Worm (Caenorhabditis elegans) whole organism, L4 larva: ENCODE data around the gene C34B4.4.
A peak's percentile ranks its signal among the peaks of the same experiment; 100 is the strongest.

Source experiments
- F26F4.8 ChIP-seq: fragments of 200-800 bp; sonication (Bioruptor generic); conservative IDR thresholded peaks from 2 replicates; pipeline ENCODE4 v1.3.6; 2022; ENCODE audit warnings: missing genetic modification characterization, missing compliant biosample characterization
- F37D6.2 ChIP-seq: sonication (generic microtip); optimal IDR thresholded peaks from 2 replicates; lab custom pipeline; 2016; ENCODE audit warnings: mild to moderate bottlenecking, missing genetic modification characterization, missing compliant biosample characterization
- T26A8.4 ChIP-seq: fragments of 200-800 bp; sonication (Bioruptor generic); IDR thresholded peaks from 2 replicates; pipeline ENCODE4 v1.3.6; 2022; ENCODE audit warnings: missing genetic modification characterization, missing compliant biosample characterization
- Y48G9A.11 ChIP-seq: fragments of 200-800 bp; sonication (Bioruptor generic); IDR thresholded peaks from 2 replicates; pipeline ENCODE4 v1.3.6; 2022; ENCODE audit warnings: missing genetic modification reagents, missing genetic modification characterization, missing compliant biosample characterization
- Y75B8A.6 ChIP-seq: fragments of 200-800 bp; sonication (Bioruptor generic); IDR thresholded peaks from 2 replicates; pipeline ENCODE4 v1.3.6; 2022; ENCODE audit warnings: missing genetic modification reagents, missing genetic modification characterization, missing compliant biosample characterization
- ZK337.2 ChIP-seq: fragments of 200-800 bp; sonication (Bioruptor generic); IDR thresholded peaks from 2 replicates; pipeline ENCODE4 v1.3.6; 2022; ENCODE audit warnings: missing genetic modification reagents, missing genetic modification characterization, missing compliant biosample characterization
- ZK546.5 ChIP-seq, 2 experiments: sonication (generic microtip); optimal IDR thresholded peaks; 2 replicates each; lab custom pipeline; 2017; ENCODE audit warnings: missing biosample characterization in 2 of 2, missing genetic modification characterization in 2 of 2
- aha-1 ChIP-seq: fragments of 150-350 bp; peaks from one replicate; lab custom pipeline; 2014; ENCODE audit warnings: missing biosample characterization, missing genetic modification characterization
- arid-1 ChIP-seq: fragments of 200-800 bp; sonication (Bioruptor generic); conservative IDR thresholded peaks from 2 replicates; pipeline ENCODE4 v1.3.6; 2022; ENCODE audit warnings: missing genetic modification reagents, missing genetic modification characterization, missing compliant biosample characterization
- ceh-62 ChIP-seq: sonication (generic microtip); optimal IDR thresholded peaks from 2 replicates; lab custom pipeline; 2017; ENCODE audit warnings: missing biosample characterization, missing genetic modification characterization
- ceh-82 ChIP-seq: sonication (generic microtip); optimal IDR thresholded peaks from 2 replicates; lab custom pipeline; 2017; ENCODE audit warnings: missing biosample characterization, missing genetic modification characterization
- daf-16 ChIP-seq, 3 experiments: sonication (generic microtip); optimal IDR thresholded peaks; 2 replicates each; lab custom pipeline; 2016 to 2017; ENCODE audit warnings: missing genetic modification characterization in 3 of 3, missing genetic modification reagents in 3 of 3, mild to moderate bottlenecking in 2 of 3, missing compliant biosample characterization in 2 of 3, missing biosample characterization in 1 of 3, moderate library complexity in 1 of 3
- daf-19 ChIP-seq: fragments of 200-800 bp; sonication (Bioruptor generic); conservative IDR thresholded peaks from 2 replicates; pipeline ENCODE4 v1.3.6; 2022; ENCODE audit warnings: missing genetic modification characterization, missing compliant biosample characterization
- daf-8 ChIP-seq: fragments of 200-800 bp; sonication (Bioruptor generic); IDR thresholded peaks from 2 replicates; pipeline ENCODE4 v1.3.6; 2022; ENCODE audit warnings: missing genetic modification characterization, missing compliant biosample characterization
- dmd-8 ChIP-seq: fragments of 200-800 bp; sonication (Bioruptor generic); IDR thresholded peaks from 2 replicates; pipeline ENCODE4 v1.3.6; 2022; ENCODE audit warnings: missing genetic modification characterization, missing compliant biosample characterization
- egl-43 ChIP-seq: fragments of 200-800 bp; sonication (Bioruptor generic); IDR thresholded peaks from 2 replicates; pipeline ENCODE4 v1.3.6; 2022; ENCODE audit warnings: missing genetic modification reagents, missing genetic modification characterization, missing compliant biosample characterization
- fkh-10 ChIP-seq: fragments of 150-350 bp; optimal IDR thresholded peaks from 2 replicates; lab custom pipeline; 2014; ENCODE audit warnings: missing biosample characterization, missing genetic modification reagents, missing genetic modification characterization
- gei-8 ChIP-seq: fragments of 200-800 bp; sonication (Bioruptor generic); optimal IDR thresholded peaks from 2 replicates; lab custom pipeline; 2018; ENCODE audit warnings: mild to moderate bottlenecking, missing genetic modification characterization, missing compliant biosample characterization
- hif-1 ChIP-seq, 2 experiments: sonication (generic microtip); optimal IDR thresholded peaks; 2 replicates each; lab custom pipeline; 2016 to 2017; ENCODE audit warnings: missing compliant biosample characterization in 2 of 2, missing genetic modification characterization in 2 of 2, missing genetic modification reagents in 2 of 2, missing genotype in 2 of 2, mild to moderate bottlenecking in 1 of 2
- hlh-11 ChIP-seq: fragments of 200-800 bp; sonication (Bioruptor generic); optimal IDR thresholded peaks from 2 replicates; lab custom pipeline; 2018; ENCODE audit warnings: mild to moderate bottlenecking, missing genetic modification characterization, missing compliant biosample characterization
- jun-1 ChIP-seq: fragments of 150-350 bp; optimal IDR thresholded peaks from 2 replicates; lab custom pipeline; 2014; ENCODE audit warnings: missing biosample characterization, missing genetic modification reagents, missing genetic modification characterization
- lim-7 ChIP-seq: fragments of 200-800 bp; sonication (Bioruptor generic); IDR thresholded peaks from 2 replicates; pipeline ENCODE4 v1.3.6; 2022; ENCODE audit warnings: missing genetic modification characterization, missing compliant biosample characterization
- lin-1 ChIP-seq: fragments of 200-800 bp; sonication (Bioruptor generic); IDR thresholded peaks from 2 replicates; pipeline ENCODE4 v1.3.6; 2022; ENCODE audit warnings: missing genetic modification reagents, missing genetic modification characterization, missing compliant biosample characterization
- lin-38 ChIP-seq: fragments of 200-800 bp; sonication (Bioruptor generic); IDR thresholded peaks from 2 replicates; pipeline ENCODE4 v1.3.6; 2022; ENCODE audit warnings: missing genetic modification reagents, missing genetic modification characterization, missing compliant biosample characterization
- lin-39 ChIP-seq: fragments of 150-350 bp; optimal IDR thresholded peaks from 2 replicates; lab custom pipeline; 2014; ENCODE audit warnings: missing biosample characterization, missing genetic modification reagents, missing genetic modification characterization
- madf-9 ChIP-seq: fragments of 200-800 bp; sonication (Bioruptor generic); conservative IDR thresholded peaks from 2 replicates; pipeline ENCODE4 v1.3.6; 2022; ENCODE audit warnings: missing genetic modification reagents, missing genetic modification characterization, missing compliant biosample characterization
- mdl-1 ChIP-seq, 2 experiments: fragments of 150-350 bp in 1 of 2; sonication (generic microtip) in 1 of 2; optimal IDR thresholded peaks; 2 replicates each; lab custom pipeline; 2014 to 2017; ENCODE audit warnings: missing biosample characterization in 2 of 2, missing genetic modification characterization in 2 of 2
- mep-1 ChIP-seq: fragments of 150-350 bp; sonication (generic microtip); optimal IDR thresholded peaks from 3 replicates; lab custom pipeline; 2014; ENCODE audit warnings: missing biosample characterization, missing genetic modification characterization
- nhr-102 ChIP-seq: sonication (generic microtip); optimal IDR thresholded peaks from 2 replicates; lab custom pipeline; 2016; ENCODE audit warnings: mild to moderate bottlenecking, missing genetic modification characterization, moderate library complexity, missing compliant biosample characterization
- nhr-48 ChIP-seq: sonication (generic microtip); optimal IDR thresholded peaks from 2 replicates; lab custom pipeline; 2016; ENCODE audit warnings: mild to moderate bottlenecking, missing genetic modification characterization, missing compliant biosample characterization
- php-3 ChIP-seq: fragments of 200-800 bp; sonication (Bioruptor generic); IDR thresholded peaks from 2 replicates; pipeline ENCODE4 v1.3.6; 2022; ENCODE audit warnings: missing genetic modification reagents, missing genetic modification characterization, missing compliant biosample characterization
- pqm-1 ChIP-seq: sonication (generic microtip); optimal IDR thresholded peaks from 2 replicates; lab custom pipeline; 2017; ENCODE audit warnings: missing biosample characterization, missing genetic modification characterization
- rbr-2 ChIP-seq: sonication (generic microtip); optimal IDR thresholded peaks from 2 replicates; lab custom pipeline; 2016; ENCODE audit warnings: missing genotype, missing genetic modification characterization, missing compliant biosample characterization
- sdz-12 ChIP-seq: fragments of 200-800 bp; sonication (Bioruptor generic); optimal IDR thresholded peaks from 2 replicates; lab custom pipeline; 2018; ENCODE audit warnings: mild to moderate bottlenecking, missing genetic modification characterization, missing compliant biosample characterization
- set-16 ChIP-seq: fragments of 200-800 bp; sonication (Bioruptor generic); IDR thresholded peaks from 2 replicates; pipeline ENCODE4 v1.3.6; 2022; ENCODE audit warnings: missing genetic modification reagents, missing genetic modification characterization, missing compliant biosample characterization
- snpc-1.2 ChIP-seq: fragments of 200-800 bp; sonication (Bioruptor generic); IDR thresholded peaks from 2 replicates; pipeline ENCODE4 v1.3.6; 2022; ENCODE audit warnings: missing genetic modification reagents, missing genetic modification characterization, missing compliant biosample characterization
- spr-1 ChIP-seq: sonication (generic microtip); optimal IDR thresholded peaks from 2 replicates; lab custom pipeline; 2016; ENCODE audit warnings: mild to moderate bottlenecking, missing genetic modification characterization, missing compliant biosample characterization
- unc-130 ChIP-seq: sonication (generic microtip); optimal IDR thresholded peaks from 2 replicates; lab custom pipeline; 2016; ENCODE audit warnings: missing genetic modification reagents, missing genetic modification characterization, missing compliant biosample characterization
- unc-62 ChIP-seq, 3 experiments: fragments of 150-350 bp in 1 of 3; sonication (generic microtip); optimal IDR thresholded peaks in 2 of 3; peaks in 1 of 3; 1 replicate in 1 of 3; 2 replicates in 2 of 3; lab custom pipeline; 2014 to 2017; ENCODE audit warnings: missing biosample characterization in 3 of 3, missing genetic modification characterization in 3 of 3, missing genetic modification reagents in 3 of 3, missing genotype in 1 of 3
- zag-1 ChIP-seq: fragments of 150-350 bp; optimal IDR thresholded peaks from 2 replicates; lab custom pipeline; 2014; ENCODE audit warnings: missing biosample characterization, missing genetic modification characterization
- zfp-2 ChIP-seq: sonication (generic microtip); optimal IDR thresholded peaks from 2 replicates; lab custom pipeline; 2016; ENCODE audit warnings: mild to moderate bottlenecking, missing genetic modification characterization, missing compliant biosample characterization
- zip-11 ChIP-seq: fragments of 200-800 bp; sonication (Bioruptor generic); IDR thresholded peaks from 2 replicates; pipeline ENCODE4 v1.3.6; 2022; ENCODE audit warnings: missing genetic modification characterization, missing compliant biosample characterization
- zip-2 ChIP-seq: fragments of 150-350 bp; optimal IDR thresholded peaks from 2 replicates; lab custom pipeline; 2014; ENCODE audit warnings: missing biosample characterization, missing genetic modification characterization

C34B4.4 gene

DNA sequence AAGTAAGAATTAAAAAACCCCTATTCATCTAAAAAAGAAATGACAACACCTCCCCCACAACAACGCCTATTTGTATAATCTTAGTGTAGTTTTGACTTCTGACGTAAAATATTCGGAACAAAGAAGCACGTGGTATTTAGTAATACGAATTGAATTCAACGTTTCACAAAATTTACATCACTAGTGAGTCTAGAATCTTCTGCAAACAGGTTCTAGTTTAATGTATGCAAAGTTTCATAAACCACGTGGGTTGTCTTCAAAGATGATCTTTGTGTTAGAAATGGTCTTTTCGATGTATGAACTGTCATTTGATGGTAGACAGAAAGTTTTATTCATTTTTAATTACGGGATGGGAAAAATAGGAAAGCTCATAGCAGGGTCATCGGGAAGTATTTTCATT lies 17.1 kb upstream of the C34B4.4 start:
- no peak for TF ChIP-seq Y75B8A.6
- TF ChIP-seq arid-1 (GFP tag; lab: Robert Waterston, UW): no peak
- no peak for TF ChIP-seq zfp-2 (tag; lab: Kevin White, UChicago)
- no peak for TF ChIP-seq hif-1 (tag; optimal IDR thresholded peaks at IDR 0.05; lab: Kevin White, UChicago)
- TF ChIP-seq hlh-11 (tag; lab: Kevin White, UChicago): no peak
- no peak for TF ChIP-seq unc-130 (GFP tag; lab: Kevin White, UChicago)
- TF ChIP-seq php-3 (GFP tag; lab: Robert Waterston, UW): no peak
- no peak for TF ChIP-seq ZK546.5 (tag; optimal IDR thresholded peaks at IDR 0.05; lab: Kevin White, UChicago)

DNA sequence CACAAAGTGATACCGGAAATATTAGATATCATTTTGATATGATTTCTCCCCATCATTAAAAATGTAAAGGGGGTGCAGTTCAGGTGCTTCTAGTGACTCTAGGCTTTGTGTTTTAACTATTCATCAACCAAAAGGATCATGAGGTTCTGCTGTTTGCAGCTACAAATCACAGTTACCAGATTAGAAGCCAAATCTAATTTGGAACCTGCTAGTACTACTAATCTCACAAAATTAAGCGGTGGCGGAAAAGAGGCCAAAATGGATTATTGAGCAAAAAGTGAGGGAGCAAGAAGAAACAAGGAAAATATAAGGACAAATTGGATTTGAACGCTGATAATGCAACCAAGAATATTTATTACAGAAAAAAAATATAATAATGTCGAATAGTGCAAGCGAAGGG lies 16.1 kb upstream of the C34B4.4 start:
- TF ChIP-seq gei-8 (GFP tag; lab: Kevin White, UChicago): no peak

DNA sequence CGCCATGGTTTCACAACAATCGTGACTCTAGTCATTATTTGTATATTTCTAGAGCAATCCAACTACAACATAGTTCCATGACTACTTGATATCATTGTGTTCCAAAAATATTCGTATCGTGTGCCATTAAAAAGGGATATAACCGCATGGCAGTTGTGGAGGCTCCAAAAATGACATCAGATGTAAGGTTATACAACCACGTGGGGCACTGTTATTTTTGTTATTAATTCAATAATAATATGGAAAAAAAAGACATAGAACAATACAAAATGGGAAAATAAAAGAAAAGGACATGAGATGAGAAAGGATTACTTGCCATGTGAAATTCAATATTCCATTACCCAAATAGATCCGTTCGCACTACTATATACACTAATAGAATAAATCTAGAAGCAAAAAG lies 14.8 kb upstream of the C34B4.4 start:
- TF ChIP-seq unc-62 (GFP tag; optimal IDR thresholded peaks at IDR 0.05 in 1 of 2; lab: Kevin White, UChicago) (peak in 1 of 2 experiments; percentile 14), unc-62 (tag; optimal IDR thresholded peaks at IDR 0.05; lab: Kevin White, UChicago) (no peak), T26A8.4 (GFP tag; lab: Robert Waterston, UW) (no peak)

DNA sequence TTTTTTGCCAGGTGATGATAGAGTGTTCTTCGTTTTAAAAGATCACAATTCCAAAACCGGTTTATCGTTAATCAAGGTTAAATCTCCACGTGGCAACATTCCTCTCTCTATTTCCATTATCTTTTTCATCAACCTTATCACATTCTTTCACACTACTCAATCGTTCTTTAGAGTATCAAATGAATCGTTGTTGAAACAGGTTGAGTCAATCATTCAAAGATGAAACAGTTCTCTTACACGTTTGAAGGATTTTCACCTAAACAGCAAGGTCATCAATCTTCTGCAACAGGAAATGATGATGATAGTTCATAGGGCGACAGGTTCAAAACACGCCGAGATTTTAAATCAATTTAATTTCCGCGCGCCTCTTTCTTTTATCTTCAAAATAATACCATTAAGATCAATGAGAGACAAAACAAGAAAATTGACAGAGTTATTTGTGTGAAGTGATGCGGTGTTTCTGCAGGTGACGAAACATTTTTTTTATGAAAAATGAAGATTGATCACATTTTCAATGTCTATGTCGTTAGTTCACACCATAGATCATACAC lies 8.9 kb upstream of the C34B4.4 start:
- TF ChIP-seq gei-8 (GFP tag; lab: Kevin White, UChicago): peak; percentile 79
- TF ChIP-seq Y48G9A.11 (GFP tag; lab: Robert Waterston, UW): no peak
- no peak for TF ChIP-seq lin-38 (GFP tag; lab: Robert Waterston, UW)
- TF ChIP-seq ceh-62 (tag; lab: Kevin White, UChicago): no peak
- peak; percentile 91 for TF ChIP-seq aha-1 (tag; lab: Kevin White, UChicago)
- TF ChIP-seq zip-2 (tag; lab: Kevin White, UChicago): no peak
- TF ChIP-seq lim-7 (GFP tag; lab: Robert Waterston, UW): no peak
- no peak for TF ChIP-seq Y75B8A.6
- no peak for TF ChIP-seq snpc-1.2 (GFP tag; lab: Robert Waterston, UW)
- TF ChIP-seq fkh-10: no peak
- peak; percentile 47; the same call in 1 of the 2 replicates for TF ChIP-seq lin-1 (GFP tag; lab: Robert Waterston, UW)
- no peak for TF ChIP-seq jun-1
- peak in 1 of 2 experiments; percentile 99 for TF ChIP-seq unc-62 (GFP tag; optimal IDR thresholded peaks at IDR 0.05 in 1 of 2; lab: Kevin White, UChicago)
- TF ChIP-seq unc-62 (tag; optimal IDR thresholded peaks at IDR 0.05; lab: Kevin White, UChicago): no peak
- TF ChIP-seq F37D6.2 (tag; lab: Kevin White, UChicago): no peak
- no peak for TF ChIP-seq egl-43 (GFP tag; lab: Robert Waterston, UW)
- TF ChIP-seq F26F4.8 (GFP tag; lab: Robert Waterston, UW): no peak
- TF ChIP-seq zip-11: no peak
- peak; percentile 90 for TF ChIP-seq nhr-48
- no peak for TF ChIP-seq set-16 (GFP tag; lab: Robert Waterston, UW)
- no peak for TF ChIP-seq madf-9 (GFP tag; lab: Robert Waterston, UW)
- peak; percentile 23 for TF ChIP-seq pqm-1 (tag; lab: Kevin White, UChicago)
- peak; percentile 71 for TF ChIP-seq mep-1 (tag; lab: Kevin White, UChicago)
- TF ChIP-seq daf-19 (GFP tag; lab: Robert Waterston, UW): no peak
- TF ChIP-seq zag-1: no peak
- no peak for TF ChIP-seq sdz-12 (GFP tag; lab: Kevin White, UChicago)
- no peak for TF ChIP-seq lin-39
- no peak for TF ChIP-seq daf-8
- TF ChIP-seq daf-16 (GFP tag; optimal IDR thresholded peaks at IDR 0.05; lab: Kevin White, UChicago): no peak
- TF ChIP-seq daf-16 (tag; optimal IDR thresholded peaks at IDR 0.05; lab: Kevin White, UChicago): peak; percentile 53
- no peak for TF ChIP-seq unc-130 (GFP tag; lab: Kevin White, UChicago)
- TF ChIP-seq dmd-8: no peak
- TF ChIP-seq mdl-1 (tag; optimal IDR thresholded peaks at IDR 0.05; lab: Kevin White, UChicago): peak; percentile 78 to 94
- no peak for TF ChIP-seq rbr-2 (tag; lab: Kevin White, UChicago)
- TF ChIP-seq ZK337.2 (GFP tag; lab: Robert Waterston, UW): no peak
- TF ChIP-seq nhr-102 (tag; lab: Kevin White, UChicago): peak; percentile 36
- TF ChIP-seq T26A8.4 (GFP tag; lab: Robert Waterston, UW): no peak
- no peak for TF ChIP-seq spr-1
- no peak for TF ChIP-seq ceh-82 (tag; lab: Kevin White, UChicago)
- peak in 1 of 2 experiments; percentile 7 for TF ChIP-seq hif-1 (tag; optimal IDR thresholded peaks at IDR 0.05; lab: Kevin White, UChicago)
- TF ChIP-seq arid-1 (GFP tag; lab: Robert Waterston, UW): no peak
